Worm (Caenorhabditis elegans) whole organism, midembryonic: ENCODE data around the gene F54C4.4.

Experiments used
- flt-1 ChIP-seq: fragments of 200-800 bp; sonication (Bioruptor generic); IDR thresholded peaks from 2 replicates; pipeline ENCODE4 v1.3.6; 2022; ENCODE audit warnings: missing genetic modification characterization, missing compliant biosample characterization
- ztf-23 ChIP-seq: fragments of 200-800 bp; sonication (Bioruptor generic); IDR thresholded peaks from 2 replicates; pipeline ENCODE4 v1.3.6; 2022; ENCODE audit warnings: missing genetic modification reagents, missing genetic modification characterization, missing compliant biosample characterization
- ztf-29 ChIP-seq: fragments of 200-800 bp; sonication (Bioruptor generic); IDR thresholded peaks from 2 replicates; pipeline ENCODE4 v1.3.6; 2022; ENCODE audit warnings: missing genetic modification reagents, missing genetic modification characterization, missing compliant biosample characterization

DNA sequence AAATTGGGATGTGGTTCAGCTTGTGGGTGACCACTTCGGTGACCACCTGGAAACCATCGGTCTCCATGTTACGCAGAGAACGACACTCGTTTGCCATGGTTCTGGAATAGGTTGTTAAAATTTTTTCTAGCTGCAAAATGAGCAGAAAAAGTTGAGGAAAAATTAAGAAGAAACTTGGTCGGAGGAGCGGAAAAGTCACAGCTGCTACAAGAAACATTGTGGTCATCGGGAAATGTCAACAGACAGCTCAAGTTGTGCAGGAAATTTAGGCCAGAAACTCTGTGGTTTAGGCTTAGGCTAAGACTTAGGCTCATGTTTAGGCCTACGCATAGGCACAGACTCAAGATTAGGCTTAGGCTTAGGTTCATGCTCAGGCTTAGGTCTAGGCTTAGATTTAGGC, 21.0 kb downstream of the F54C4.4 start, which contains the start of gene pck-1:
- TF ChIP-seq ztf-23 (GFP tag; lab: Robert Waterston, UW) (no peak), flt-1 (GFP tag; lab: Robert Waterston, UW) (no peak), ztf-29 (no peak)
